Worm (Caenorhabditis elegans) whole organism, L3 larva: Measurements from ENCODE around the gene htz-1.

Experiments used
- R02D3.7 ChIP-seq: fragments of 150-350 bp; optimal IDR thresholded peaks from 2 replicates; lab custom pipeline; 2014; ENCODE audit warnings: missing biosample characterization, missing genetic modification characterization
- ZK546.5 ChIP-seq: sonication (generic microtip); optimal IDR thresholded peaks from 2 replicates; lab custom pipeline; 2017; ENCODE audit warnings: missing biosample characterization, missing genetic modification characterization
- aly-2 ChIP-seq: fragments of 150-350 bp; optimal IDR thresholded peaks from 2 replicates; lab custom pipeline; 2014; ENCODE audit warnings: missing biosample characterization, missing genetic modification characterization
- ama-1 ChIP-seq: fragments of 150-350 bp; optimal IDR thresholded peaks from 2 replicates; lab custom pipeline; 2018
- ceh-16 ChIP-seq: sonication (generic microtip); optimal IDR thresholded peaks from 2 replicates; lab custom pipeline; 2017; ENCODE audit warnings: missing biosample characterization, missing genetic modification characterization
- ceh-28 ChIP-seq: fragments of 150-350 bp; optimal IDR thresholded peaks from 2 replicates; lab custom pipeline; 2014; ENCODE audit warnings: missing biosample characterization, missing genetic modification reagents, missing genetic modification characterization
- ceh-82 ChIP-seq: fragments of 150-350 bp; optimal IDR thresholded peaks from 2 replicates; lab custom pipeline; 2014; ENCODE audit warnings: missing biosample characterization, missing genetic modification characterization
- ceh-9 ChIP-seq: sonication (generic microtip); optimal IDR thresholded peaks from 2 replicates; lab custom pipeline; 2018; ENCODE audit warnings: missing biosample characterization, missing genetic modification characterization
- daf-12 ChIP-seq: fragments of 150-350 bp; optimal IDR thresholded peaks from 2 replicates; lab custom pipeline; 2014; ENCODE audit warnings: missing biosample characterization, missing genetic modification reagents, missing genetic modification characterization
- egl-27 ChIP-seq: sonication (generic microtip); optimal IDR thresholded peaks from 4 replicates; lab custom pipeline; 2017; ENCODE audit warnings: missing biosample characterization, missing genetic modification reagents, missing genetic modification characterization
- egl-5 ChIP-seq: fragments of 150-350 bp; optimal IDR thresholded peaks from 2 replicates; lab custom pipeline; 2017; ENCODE audit warnings: missing biosample characterization, missing genetic modification reagents, missing genetic modification characterization, inconsistent platforms
- elt-1 ChIP-seq: fragments of 150-350 bp; optimal IDR thresholded peaks from 2 replicates; lab custom pipeline; 2014; ENCODE audit warnings: missing biosample characterization, missing genetic modification characterization
- elt-2 ChIP-seq: sonication (generic microtip); optimal IDR thresholded peaks from 2 replicates; lab custom pipeline; 2016; ENCODE audit warnings: missing genetic modification reagents, mild to moderate bottlenecking, missing genetic modification characterization, missing compliant biosample characterization
- elt-3 ChIP-seq, 3 experiments: fragments of 150-350 bp in 1 of 3; sonication (generic microtip) in 2 of 3; optimal IDR thresholded peaks; 2 replicates in 2 of 3; 4 replicates in 1 of 3; lab custom pipeline; 2014 to 2017; ENCODE audit warnings: missing biosample characterization in 3 of 3, missing genetic modification characterization in 3 of 3
- eor-1 ChIP-seq, 2 experiments: fragments of 150-350 bp; optimal IDR thresholded peaks; 2 replicates each; lab custom pipeline; 2014 to 2018; ENCODE audit warnings: missing biosample characterization in 2 of 2, missing genetic modification characterization in 2 of 2
- fkh-10 ChIP-seq: sonication (generic microtip); optimal IDR thresholded peaks from 2 replicates; lab custom pipeline; 2017; ENCODE audit warnings: missing biosample characterization, missing genetic modification reagents, missing genetic modification characterization
- fkh-2 ChIP-seq: fragments of 150-350 bp; optimal IDR thresholded peaks from 2 replicates; lab custom pipeline; 2014; ENCODE audit warnings: missing biosample characterization, missing genetic modification reagents, missing genetic modification characterization
- fos-1 ChIP-seq: fragments of 150-350 bp; optimal IDR thresholded peaks from 2 replicates; lab custom pipeline; 2014; ENCODE audit warnings: missing biosample characterization, missing genetic modification characterization
- hmg-11 ChIP-seq: sonication (generic microtip); optimal IDR thresholded peaks from 2 replicates; lab custom pipeline; 2016; ENCODE audit warnings: missing genetic modification characterization, missing compliant biosample characterization
- jun-1 ChIP-seq: fragments of 150-350 bp; optimal IDR thresholded peaks from 2 replicates; lab custom pipeline; 2014; ENCODE audit warnings: missing biosample characterization, missing genetic modification reagents, missing genetic modification characterization
- lin-15B ChIP-seq: fragments of 150-350 bp; optimal IDR thresholded peaks from 2 replicates; lab custom pipeline; 2014; ENCODE audit warnings: missing biosample characterization, missing genetic modification characterization
- lin-39 ChIP-seq: fragments of 150-350 bp; optimal IDR thresholded peaks from 2 replicates; lab custom pipeline; 2018; ENCODE audit warnings: missing biosample characterization, missing genetic modification reagents, missing genetic modification characterization
- lsy-12 ChIP-seq: sonication (generic microtip); optimal IDR thresholded peaks from 2 replicates; lab custom pipeline; 2016; ENCODE audit warnings: mild to moderate bottlenecking, missing genetic modification characterization, missing compliant biosample characterization
- mdl-1 ChIP-seq: fragments of 150-350 bp; optimal IDR thresholded peaks from 2 replicates; lab custom pipeline; 2014; ENCODE audit warnings: missing biosample characterization, missing genetic modification characterization
- mml-1 ChIP-seq: fragments of 150-350 bp; sonication (generic microtip); optimal IDR thresholded peaks from 3 replicates; lab custom pipeline; 2014; ENCODE audit warnings: missing biosample characterization, missing genetic modification characterization
- nfya-1 ChIP-seq: sonication (generic microtip); optimal IDR thresholded peaks from 2 replicates; lab custom pipeline; 2017; ENCODE audit warnings: missing genetic modification characterization, mild to moderate bottlenecking, missing compliant biosample characterization, antibody characterized with exemption, moderate library complexity; ENCODE audit not compliant: insufficient read depth
- nhr-11 ChIP-seq: fragments of 150-350 bp; optimal IDR thresholded peaks from 2 replicates; lab custom pipeline; 2014; ENCODE audit warnings: missing biosample characterization, missing genetic modification characterization
- nhr-12 ChIP-seq: fragments of 150-350 bp; optimal IDR thresholded peaks from 2 replicates; lab custom pipeline; 2014; ENCODE audit warnings: missing biosample characterization, missing genetic modification characterization
- nhr-23 ChIP-seq: fragments of 150-350 bp; optimal IDR thresholded peaks from 2 replicates; lab custom pipeline; 2014; ENCODE audit warnings: missing biosample characterization, missing genetic modification reagents, missing genetic modification characterization
- nhr-237 ChIP-seq: fragments of 150-350 bp; optimal IDR thresholded peaks from 2 replicates; lab custom pipeline; 2014; ENCODE audit warnings: missing biosample characterization, missing genetic modification characterization
- nhr-25 ChIP-seq: sonication (generic microtip); optimal IDR thresholded peaks from 2 replicates; lab custom pipeline; 2017; ENCODE audit warnings: missing biosample characterization, missing genetic modification characterization
- nhr-28 ChIP-seq: fragments of 150-350 bp; optimal IDR thresholded peaks from 2 replicates; lab custom pipeline; 2014; ENCODE audit warnings: missing biosample characterization, missing genetic modification characterization
- nhr-43 ChIP-seq: sonication (generic microtip); optimal IDR thresholded peaks from 2 replicates; lab custom pipeline; 2016; ENCODE audit warnings: mild to moderate bottlenecking, missing genetic modification characterization, missing compliant biosample characterization; ENCODE audit not compliant: poor library complexity, severe bottlenecking
- nhr-67 ChIP-seq: fragments of 150-350 bp; optimal IDR thresholded peaks from 2 replicates; lab custom pipeline; 2014; ENCODE audit warnings: missing biosample characterization, missing genetic modification characterization
- nhr-76 ChIP-seq: fragments of 150-350 bp; sonication (generic microtip); optimal IDR thresholded peaks from 5 replicates; lab custom pipeline; 2014; ENCODE audit warnings: missing biosample characterization, missing genetic modification characterization
- nhr-77 ChIP-seq: fragments of 150-350 bp; optimal IDR thresholded peaks from 2 replicates; lab custom pipeline; 2014; ENCODE audit warnings: missing biosample characterization, missing genetic modification characterization
- pha-4 ChIP-seq: fragments of 150-350 bp; optimal IDR thresholded peaks from 2 replicates; lab custom pipeline; 2014; ENCODE audit warnings: missing biosample characterization, missing genetic modification reagents, missing genetic modification characterization
- pqm-1 ChIP-seq: fragments of 150-350 bp; optimal IDR thresholded peaks from 2 replicates; lab custom pipeline; 2017; ENCODE audit warnings: missing biosample characterization, missing genetic modification characterization, inconsistent platforms
- sea-2 ChIP-seq: fragments of 150-350 bp; sonication (generic microtip); optimal IDR thresholded peaks from 4 replicates; lab custom pipeline; 2014; ENCODE audit warnings: missing biosample characterization, missing genetic modification reagents, missing genetic modification characterization
- skn-1 ChIP-seq: fragments of 150-350 bp; optimal IDR thresholded peaks from 2 replicates; lab custom pipeline; 2014; ENCODE audit warnings: missing biosample characterization, missing genetic modification characterization
- snpc-4 ChIP-seq: fragments of 150-350 bp; optimal IDR thresholded peaks from 2 replicates; lab custom pipeline; 2014; ENCODE audit warnings: missing biosample characterization, missing genetic modification characterization
- tbx-2 ChIP-seq: sonication (generic microtip); optimal IDR thresholded peaks from 2 replicates; lab custom pipeline; 2016; ENCODE audit warnings: mild to moderate bottlenecking, missing genetic modification characterization, missing compliant biosample characterization
- unc-39 ChIP-seq: sonication (generic microtip); optimal IDR thresholded peaks from 4 replicates; lab custom pipeline; 2017; ENCODE audit warnings: missing biosample characterization, missing genetic modification characterization
- unc-62 ChIP-seq: fragments of 150-350 bp; sonication (generic microtip); optimal IDR thresholded peaks from 4 replicates; lab custom pipeline; 2014; ENCODE audit warnings: missing biosample characterization, missing genetic modification reagents, missing genetic modification characterization
- zag-1 ChIP-seq: fragments of 150-350 bp; optimal IDR thresholded peaks from 2 replicates; lab custom pipeline; 2014; ENCODE audit warnings: missing biosample characterization, missing genetic modification characterization
- ztf-11 ChIP-seq: fragments of 150-350 bp; optimal IDR thresholded peaks from 2 replicates; lab custom pipeline; 2014; ENCODE audit warnings: missing biosample characterization, missing genetic modification characterization
- ztf-4 ChIP-seq: fragments of 150-350 bp; optimal IDR thresholded peaks from 2 replicates; lab custom pipeline; 2014; ENCODE audit warnings: missing biosample characterization, missing genetic modification characterization

Gene htz-1

DNA sequence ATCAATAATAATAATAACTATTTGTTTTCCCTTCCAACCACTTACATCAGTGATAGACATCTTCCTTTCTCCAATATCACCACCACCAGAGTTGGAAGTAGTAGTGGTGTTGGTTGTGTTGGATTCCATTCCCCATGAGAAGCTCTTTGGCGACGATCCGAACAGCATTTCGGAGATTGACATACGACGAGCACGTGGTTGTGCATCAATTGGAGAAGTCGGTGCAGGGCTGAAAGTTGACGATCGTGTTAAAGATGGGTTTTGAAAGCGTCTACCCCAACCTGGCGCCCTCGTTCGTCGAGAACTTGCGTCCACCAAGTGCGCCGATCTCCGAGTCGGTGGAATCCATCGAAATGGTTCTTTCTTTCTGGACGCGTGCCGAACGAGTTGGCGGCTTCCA lies 23.0 kb downstream of the htz-1 start:
- TF ChIP-seq daf-12 (no peak), elt-2 (tag; lab: Kevin White, UChicago) (no peak), eor-1 (tag; optimal IDR thresholded peaks at IDR 0.05; lab: Kevin White, UChicago) (no peak), nhr-43 (tag; lab: Kevin White, UChicago) (no peak), mdl-1 (no peak), nhr-11 (tag; lab: Kevin White, UChicago) (no peak), nhr-12 (tag; lab: Kevin White, UChicago) (no peak), nhr-76 (tag; lab: Kevin White, UChicago) (no peak)

DNA sequence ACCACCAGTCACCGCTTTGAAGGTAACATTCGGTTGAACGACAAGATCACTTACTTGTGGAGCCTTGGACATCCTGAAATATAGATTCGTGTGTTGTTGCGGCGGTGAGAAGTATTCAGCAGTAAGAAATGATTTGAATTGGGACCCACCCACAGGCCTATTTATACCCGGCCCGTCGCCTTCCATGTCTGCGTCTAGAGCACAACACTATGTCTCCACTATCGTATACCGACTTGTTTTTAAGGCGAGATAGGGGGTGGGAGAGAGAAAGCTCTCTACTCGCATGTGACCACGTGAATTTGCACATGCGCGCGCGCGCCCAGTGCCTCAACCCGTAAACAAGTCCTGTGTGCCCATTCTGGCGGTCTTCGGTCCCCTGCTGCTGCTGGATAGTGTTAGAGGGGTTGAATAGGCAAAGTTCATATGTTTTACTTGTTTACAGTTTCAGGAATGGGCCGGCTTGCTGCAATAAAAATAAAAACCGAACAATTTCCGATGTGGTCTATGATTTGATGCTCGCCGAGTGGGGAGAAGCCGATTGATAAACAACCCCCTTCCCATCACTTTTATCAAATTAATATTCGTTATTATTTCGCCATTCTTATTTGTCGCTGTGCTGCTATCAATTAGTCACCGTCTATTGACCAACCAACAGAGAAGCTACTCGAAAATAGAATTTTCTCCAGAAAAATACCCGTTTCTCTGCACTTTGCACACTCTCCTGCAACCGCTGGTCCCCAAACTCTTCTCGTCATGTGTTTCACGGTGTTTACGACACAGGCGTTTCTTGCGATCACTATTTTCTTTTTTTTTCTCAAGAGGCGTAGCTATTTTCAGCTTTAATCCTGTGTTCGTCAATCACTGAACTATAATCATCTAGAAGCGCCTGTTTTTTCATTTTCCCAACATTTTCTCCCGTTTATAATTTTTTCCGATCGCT lies 24.0 kb downstream of the htz-1 start:
- TF ChIP-seq egl-27 (tag; lab: Kevin White, UChicago) (no peak), daf-12 (no peak), nhr-43 (tag; lab: Kevin White, UChicago) (peak; percentile 21), snpc-4 (peak; percentile 52), nhr-12 (tag; lab: Kevin White, UChicago) (no peak), nhr-67 (tag; lab: Kevin White, UChicago) (no peak), egl-5 (peak; percentile 25), zag-1 (tag; lab: Kevin White, UChicago) (no peak), skn-1 (tag; lab: Kevin White, UChicago) (no peak), elt-3 (tag; optimal IDR thresholded peaks at IDR 0.05; lab: Kevin White, UChicago) (no peak), nhr-77 (tag; lab: Kevin White, UChicago) (no peak), lin-15B (tag; lab: Kevin White, UChicago) (no peak), ceh-16 (tag; lab: Kevin White, UChicago) (no peak), ceh-28 (tag; lab: Kevin White, UChicago) (no peak), sea-2 (GFP tag; lab: Kevin White, UChicago) (no peak), nfya-1 (tag; lab: Kevin White, UChicago) (peak; percentile 74), fos-1 (no peak), mml-1 (tag; lab: Kevin White, UChicago) (peak; percentile 70), lsy-12 (tag; lab: Kevin White, UChicago) (peak; percentile 50), ceh-9 (tag; lab: Kevin White, UChicago) (no peak), ztf-11 (no peak), nhr-76 (tag; lab: Kevin White, UChicago) (no peak), ZK546.5 (no peak), pha-4 (tag; lab: Kevin White, UChicago) (peak; percentile 88), ztf-4 (tag; lab: Kevin White, UChicago) (no peak), R02D3.7 (tag; lab: Kevin White, UChicago) (no peak), nhr-28 (tag; lab: Kevin White, UChicago) (no peak), fkh-2 (tag; lab: Kevin White, UChicago) (no peak), unc-62 (no peak), unc-39 (tag; lab: Kevin White, UChicago) (no peak), nhr-23 (no peak), nhr-25 (tag; lab: Kevin White, UChicago) (no peak), mdl-1 (peak; percentile 83), nhr-237 (tag; lab: Kevin White, UChicago) (no peak), tbx-2 (no peak), fkh-10 (GFP tag; lab: Kevin White, UChicago) (peak; percentile 88), hmg-11 (tag; lab: Kevin White, UChicago) (peak; percentile 34), pqm-1 (tag; lab: Kevin White, UChicago) (peak; percentile 17), nhr-11 (tag; lab: Kevin White, UChicago) (no peak), jun-1 (tag; lab: Kevin White, UChicago) (peak; percentile 11), lin-39 (tag; lab: Kevin White, UChicago) (peak; percentile 98), aly-2 (tag; lab: Kevin White, UChicago) (no peak), ceh-82 (no peak), eor-1 (tag; optimal IDR thresholded peaks at IDR 0.05; lab: Kevin White, UChicago) (no peak), elt-2 (tag; lab: Kevin White, UChicago) (peak; percentile 69), ama-1 (lab: Kevin White, UChicago) (peak; percentile 82), elt-1 (tag; lab: Kevin White, UChicago) (no peak)
